Worm (Caenorhabditis elegans) whole organism, L4 larva: ENCODE measurements around the gene C56E6.4.

ENCODE experiments used
- F49E8.2 ChIP-seq: sonication (generic microtip); optimal IDR thresholded peaks from 2 replicates; lab custom pipeline; 2016; ENCODE audit warnings: missing compliant biosample characterization, mild to moderate bottlenecking, missing genetic modification characterization, borderline replicate concordance
- ama-1 ChIP-seq: fragments of 150-350 bp; optimal IDR thresholded peaks from 2 replicates; lab custom pipeline; 2014; ENCODE audit warnings: inconsistent platforms, mixed read lengths
- snpc-1.2 ChIP-seq: fragments of 200-800 bp; sonication (Bioruptor generic); IDR thresholded peaks from 2 replicates; pipeline ENCODE4 v1.3.6; 2022; ENCODE audit warnings: missing genetic modification reagents, missing genetic modification characterization, missing compliant biosample characterization

DNA sequence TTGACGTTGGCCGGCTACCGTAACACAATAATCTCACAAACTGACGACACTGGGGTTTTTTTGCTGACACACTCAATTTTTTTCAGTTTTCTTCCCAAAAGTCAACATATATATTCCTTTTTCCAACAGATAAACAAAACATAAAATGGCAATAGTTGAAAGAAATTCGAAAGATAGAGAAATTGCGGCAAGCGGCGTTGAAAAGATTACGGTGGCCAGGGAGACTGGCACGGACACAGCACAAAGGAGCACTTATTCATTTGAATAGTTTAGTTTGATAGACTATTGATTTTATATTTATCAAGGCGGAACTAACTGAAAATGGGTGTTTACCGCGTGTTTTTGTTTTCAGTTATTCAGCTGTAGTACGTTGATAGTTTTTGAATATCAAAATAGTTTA, 7.2 kb downstream of the C56E6.4 start, which contains the start of gene toe-2:
- TF ChIP-seq F49E8.2 (tag; lab: Kevin White, UChicago) (no peak), snpc-1.2 (GFP tag; lab: Robert Waterston, UW) (no peak), ama-1 (no peak)
